Worm (Caenorhabditis elegans): ENCODE results near the gene srt-65.

DNA sequence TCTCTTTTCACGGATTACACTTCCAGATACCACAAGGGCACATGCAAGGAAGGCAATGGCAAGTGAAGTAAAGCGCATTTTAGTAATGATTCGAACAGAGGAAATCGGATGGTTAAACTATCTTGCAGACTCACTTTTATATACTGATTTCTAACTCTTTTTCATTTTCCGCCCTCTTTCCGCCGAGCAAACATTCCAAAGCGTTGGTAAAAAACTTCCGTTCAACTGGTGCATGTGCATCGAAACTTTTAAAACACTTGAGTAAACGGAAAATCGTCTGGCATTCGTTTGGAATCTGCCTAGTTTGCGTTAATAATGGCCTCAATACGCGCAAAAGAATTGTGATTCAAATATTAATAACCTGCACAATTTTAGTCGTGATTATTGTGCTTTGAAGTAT lies 8.1 kb downstream of the srt-65 start, which contains the start of gene abu-7:
- TF ChIP-seq sox-4 (tag; optimal IDR thresholded peaks at IDR 0.05) = no peak
- TF ChIP-seq ceh-22 (tag; optimal IDR thresholded peaks at IDR 0.05) = no peak
- no peak for TF ChIP-seq hlh-30 (tag; optimal IDR thresholded peaks at IDR 0.05; ENCODE audit: insufficient read depth)
- TF ChIP-seq npax-4 (tag; optimal IDR thresholded peaks at IDR 0.05) = no peak
- TF ChIP-seq ceh-9 (tag; optimal IDR thresholded peaks at IDR 0.05) = no peak
- TF ChIP-seq pha-2 (tag; optimal IDR thresholded peaks at IDR 0.05) = no peak
- no peak for TF ChIP-seq ama-1 (optimal IDR thresholded peaks at IDR 0.05)
- TF ChIP-seq pqm-1 (tag; optimal IDR thresholded peaks at IDR 0.05) = no peak
- no peak for TF ChIP-seq eyg-1 (tag; optimal IDR thresholded peaks at IDR 0.05)
- no peak for TF ChIP-seq ceh-18 (tag; optimal IDR thresholded peaks at IDR 0.05)
- TF ChIP-seq dve-1 (tag; optimal IDR thresholded peaks at IDR 0.05) = no peak
- TF ChIP-seq lin-11 (tag; optimal IDR thresholded peaks at IDR 0.05) = no peak
- no peak for TF ChIP-seq unc-86 (tag; optimal IDR thresholded peaks at IDR 0.05)
- TF ChIP-seq ceh-31 (tag; optimal IDR thresholded peaks at IDR 0.05) = no peak

All from whole organism, late embryonic.